Worm (Caenorhabditis elegans): ENCODE results near the gene F29A7.8.

DNA sequence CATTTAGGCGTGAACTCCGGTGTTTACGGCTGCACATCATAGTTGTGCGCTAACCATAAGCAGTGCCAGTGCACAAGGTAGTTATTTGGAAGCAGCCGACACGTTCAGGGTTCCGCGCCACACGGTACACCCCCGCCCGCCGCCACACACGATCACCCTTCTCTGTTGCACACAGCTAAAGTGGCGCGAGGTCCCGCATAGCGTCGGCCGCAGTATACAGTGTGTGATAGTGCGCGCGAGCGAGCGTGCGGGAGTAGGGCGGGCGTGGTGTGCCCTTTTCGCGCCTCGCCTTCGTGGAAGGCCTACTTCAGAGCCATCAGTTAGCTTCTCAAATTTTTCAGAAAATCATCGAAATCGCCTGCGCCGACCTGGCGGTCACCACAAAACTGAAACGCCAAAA is 20.9 kb downstream of the F29A7.8 start:
- TF ChIP-seq unc-39 (tag; optimal IDR thresholded peaks at IDR 0.05), result no peak
- no peak for TF ChIP-seq ztf-11 (tag; optimal IDR thresholded peaks at IDR 0.05)
- no peak for TF ChIP-seq unc-120 (tag; optimal IDR thresholded peaks at IDR 0.05; ENCODE audit: poor library complexity, severe bottlenecking)
- no peak for TF ChIP-seq elt-3 (tag; optimal IDR thresholded peaks at IDR 0.05)
- no peak for TF ChIP-seq ceh-43 (GFP tag; optimal IDR thresholded peaks at IDR 0.05)
- TF ChIP-seq lin-13 (tag; optimal IDR thresholded peaks at IDR 0.05), result no peak
- no peak for TF ChIP-seq unc-62 (GFP tag; optimal IDR thresholded peaks at IDR 0.05)
- no peak for TF ChIP-seq bed-3 (GFP tag; optimal IDR thresholded peaks at IDR 0.05)
- no peak for TF ChIP-seq nhr-237 (tag; optimal IDR thresholded peaks at IDR 0.05)
- no peak for TF ChIP-seq nhr-76 (tag; optimal IDR thresholded peaks at IDR 0.05)
- TF ChIP-seq pha-4 (tag; optimal IDR thresholded peaks at IDR 0.05), result no peak

All from whole organism, mixed stage, embryonic.